Worm (Caenorhabditis elegans): Measurements from ENCODE around the gene irk-1.

The irk-1 gene

DNA sequence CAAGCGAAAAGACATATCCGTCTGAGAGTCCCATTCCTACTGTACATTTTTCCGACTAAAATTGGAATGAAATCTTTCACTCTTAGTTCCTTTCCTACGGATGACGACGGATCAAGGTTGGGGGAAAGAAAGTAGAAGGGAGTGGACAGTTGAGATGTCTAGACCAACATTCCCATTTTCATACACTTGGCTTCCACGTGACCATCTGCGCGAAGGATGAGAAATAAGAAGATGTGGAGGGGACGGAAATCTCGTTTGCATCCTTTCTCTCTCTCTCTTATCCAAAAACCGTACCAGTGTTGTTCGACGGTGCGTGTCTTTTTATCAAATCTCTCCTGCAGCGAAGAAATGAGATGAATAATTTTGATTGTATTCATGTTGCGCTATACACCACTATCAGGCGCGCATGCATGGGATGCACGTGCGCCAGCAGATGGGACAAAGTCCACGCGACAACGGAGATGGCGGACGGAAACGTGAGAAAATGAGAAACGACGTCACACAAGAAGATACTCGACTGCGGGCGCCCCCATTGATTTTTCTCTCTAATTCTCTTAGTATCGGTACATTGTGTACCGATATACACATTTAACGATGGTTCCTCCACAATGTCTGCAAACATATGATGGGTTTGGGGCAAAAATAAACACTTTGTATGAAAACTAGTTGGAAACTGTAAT is 40.4 kb downstream of the irk-1 start (continued):
- TF ChIP-seq tra-1 (GFP tag; IDR thresholded peaks at IDR 0.05) (peak; percentile 93), lsy-2 (tag; optimal IDR thresholded peaks at IDR 0.05) (peak; percentile 73 to 86), hmg-1.1 (GFP tag; IDR thresholded peaks at IDR 0.05) (peak; percentile 73), fkh-10 (GFP tag; optimal IDR thresholded peaks at IDR 0.05) (peak; percentile 1), mdt-29 (GFP tag; IDR thresholded peaks at IDR 0.05) (peak; percentile 79), madf-9 (GFP tag; conservative IDR thresholded peaks at IDR 0.05) (0 out of 2 replicates have a peak, but pooled peaks have one; percentile 37), nhr-48 (tag; optimal IDR thresholded peaks at IDR 0.05) (peak; percentile 99), T26A8.4 (GFP tag; IDR thresholded peaks at IDR 0.05) (peak; percentile 87), aha-1 (tag) (peak; percentile 100), mxl-3 (GFP tag; optimal IDR thresholded peaks at IDR 0.05) (peak; percentile 97), set-16 (GFP tag; IDR thresholded peaks at IDR 0.05) (peak; percentile 65), mdl-1 (tag; optimal IDR thresholded peaks at IDR 0.05) (peak; percentile 100), vab-7 (GFP tag; IDR thresholded peaks at IDR 0.05) (0 out of 2 replicates have a peak, but pooled peaks have one; percentile 27), egl-43 (GFP tag; IDR thresholded peaks at IDR 0.05) (peak; percentile 72), F37D6.2 (tag; optimal IDR thresholded peaks at IDR 0.05) (peak; percentile 61), zfp-3 (GFP tag; conservative IDR thresholded peaks at IDR 0.05) (peak; percentile 38; the same call in 1 of the 2 replicates), daf-8 (GFP tag; IDR thresholded peaks at IDR 0.05) (no peak), unc-39 (tag; optimal IDR thresholded peaks at IDR 0.05) (no peak), nhr-237 (tag; optimal IDR thresholded peaks at IDR 0.05) (no peak), lin-1 (GFP tag; IDR thresholded peaks at IDR 0.05) (peak; percentile 91), lin-39 (tag; optimal IDR thresholded peaks at IDR 0.05) (no peak), ZK337.2 (GFP tag; IDR thresholded peaks at IDR 0.05) (no peak), skn-1 (tag; optimal IDR thresholded peaks at IDR 0.05) (no peak), F49E8.2 (tag; optimal IDR thresholded peaks at IDR 0.05; ENCODE audit: borderline replicate concordance) (no peak), nhr-6 (tag; optimal IDR thresholded peaks at IDR 0.05) (peak; percentile 90)

- TF ChIP-seq aha-1 (tag), result peak; percentile 97
- TF ChIP-seq ces-1 (GFP tag; optimal IDR thresholded peaks at IDR 0.05), result peak; percentile 59
- TF ChIP-seq hlh-30 (tag; optimal IDR thresholded peaks at IDR 0.05; ENCODE audit: insufficient read depth), result peak; percentile 97
- TF ChIP-seq ama-1 (optimal IDR thresholded peaks at IDR 0.05), result no peak
- TF ChIP-seq jun-1 (tag; optimal IDR thresholded peaks at IDR 0.05), result no peak
- no peak for TF ChIP-seq ceh-44 (GFP tag; IDR thresholded peaks at IDR 0.05)
- TF ChIP-seq F44E2.7 (GFP tag; IDR thresholded peaks at IDR 0.05), result no peak
- no peak for TF ChIP-seq Y5F2A.4 (GFP tag; optimal IDR thresholded peaks at IDR 0.05)
- no peak for TF ChIP-seq attf-4 (tag; optimal IDR thresholded peaks at IDR 0.05)
- peak in 1 of 2 experiments; percentile 100 for TF ChIP-seq unc-62 (GFP tag; optimal IDR thresholded peaks at IDR 0.05 in 1 of 2)
- TF ChIP-seq unc-62 (tag; optimal IDR thresholded peaks at IDR 0.05), result no peak
- TF ChIP-seq pha-4 (GFP tag; IDR thresholded peaks at IDR 0.05), result no peak
- TF ChIP-seq pha-4 (tag; optimal IDR thresholded peaks at IDR 0.05), result no peak
- peak; percentile 96 for TF ChIP-seq nhr-48 (tag; optimal IDR thresholded peaks at IDR 0.05)
- TF ChIP-seq F26F4.8 (GFP tag; conservative IDR thresholded peaks at IDR 0.05), result no peak
- TF ChIP-seq unc-130 (GFP tag; optimal IDR thresholded peaks at IDR 0.05), result no peak
- TF ChIP-seq skn-1 (tag; optimal IDR thresholded peaks at IDR 0.05), result no peak
- no peak for TF ChIP-seq snpc-4 (tag; optimal IDR thresholded peaks at IDR 0.05)
- peak; percentile 57; the same call in 1 of the 2 replicates for TF ChIP-seq lin-1 (GFP tag; IDR thresholded peaks at IDR 0.05)
- TF ChIP-seq daf-12 (tag; optimal IDR thresholded peaks at IDR 0.05), result no peak
- TF ChIP-seq zfp-2 (tag; optimal IDR thresholded peaks at IDR 0.05), result no peak
- no peak for TF ChIP-seq egl-43 (GFP tag; IDR thresholded peaks at IDR 0.05)
- TF ChIP-seq vab-7 (GFP tag; IDR thresholded peaks at IDR 0.05), result 0 out of 2 replicates have a peak, but pooled peaks have one; percentile 25
- no peak for TF ChIP-seq Y75B8A.6 (GFP tag; IDR thresholded peaks at IDR 0.05)
- peak; percentile 57; the same call in 1 of the 2 replicates for TF ChIP-seq T26A8.4 (GFP tag; IDR thresholded peaks at IDR 0.05)
- TF ChIP-seq madf-9 (GFP tag; conservative IDR thresholded peaks at IDR 0.05), result no peak
- no peak for TF ChIP-seq lin-13 (GFP tag; optimal IDR thresholded peaks at IDR 0.05)
- TF ChIP-seq lin-38 (GFP tag; IDR thresholded peaks at IDR 0.05), result no peak
- no peak for TF ChIP-seq daf-8 (GFP tag; IDR thresholded peaks at IDR 0.05)
- TF ChIP-seq zip-2 (tag; optimal IDR thresholded peaks at IDR 0.05), result no peak
- peak; percentile 63 for TF ChIP-seq nhr-25 (tag; optimal IDR thresholded peaks at IDR 0.05; ENCODE audit: borderline replicate concordance, insufficient read depth)
- no peak for TF ChIP-seq F49E8.2 (tag; optimal IDR thresholded peaks at IDR 0.05; ENCODE audit: borderline replicate concordance)
These were observed 41.4 kb downstream of the irk-1 start for ce11 chrX:6736358-6736991.

Data from whole organism, L4 larva.